Fruit fly (Drosophila melanogaster) whole organism, embryonic: ENCODE results near the gene CG6163.

Source experiments
- Antp ChIP-seq: fragments of 200-800 bp; sonication (Bioruptor generic); optimal IDR thresholded peaks from 3 replicates; lab custom pipeline; 2016; ENCODE audit warnings: missing biosample characterization, missing genetic modification characterization
- Atf-2 ChIP-seq: fragments of 200-800 bp; sonication (Bioruptor generic); optimal IDR thresholded peaks from 2 replicates; lab custom pipeline; 2016; ENCODE audit warnings: missing biosample characterization, missing genetic modification characterization
- Bdp1 ChIP-seq: fragments of 200-800 bp; sonication (Bioruptor generic); optimal IDR thresholded peaks from 3 replicates; lab custom pipeline; 2016; ENCODE audit warnings: missing biosample characterization, missing genetic modification characterization
- C15 ChIP-seq: fragments of 200-800 bp; sonication (Bioruptor generic); IDR thresholded peaks from 3 replicates; pipeline ENCODE4 v1.3.6; 2022; ENCODE audit warnings: missing biosample characterization, missing genetic modification characterization
- CG10147 ChIP-seq: fragments of 200-800 bp; sonication (Bioruptor generic); optimal IDR thresholded peaks from 2 replicates; lab custom pipeline; 2019; ENCODE audit warnings: missing biosample characterization, mild to moderate bottlenecking, missing genetic modification characterization, moderate library complexity
- CG10543 ChIP-seq: fragments of 200-800 bp; sonication (Bioruptor generic); optimal IDR thresholded peaks from 3 replicates; lab custom pipeline; 2017; ENCODE audit warnings: missing biosample characterization, mild to moderate bottlenecking, missing genetic modification characterization, moderate library complexity
- CG11398 ChIP-seq: fragments of 200-800 bp; sonication (Bioruptor generic); optimal IDR thresholded peaks from 2 replicates; lab custom pipeline; 2016; ENCODE audit warnings: missing biosample characterization, missing genetic modification characterization
- CG12236 ChIP-seq: fragments of 200-800 bp; sonication (Bioruptor generic); optimal IDR thresholded peaks from 2 replicates; lab custom pipeline; 2016; ENCODE audit warnings: missing biosample characterization, missing genetic modification characterization
- CG14441 ChIP-seq: fragments of 200-800 bp; sonication (Bioruptor generic); IDR thresholded peaks from 2 replicates; pipeline ENCODE4 v1.3.6; 2022; ENCODE audit warnings: missing biosample characterization, missing genetic modification characterization
- CG1603 ChIP-seq: fragments of 200-800 bp; sonication (Bioruptor generic); optimal IDR thresholded peaks from 2 replicates; lab custom pipeline; 2019; ENCODE audit warnings: missing biosample characterization, mild to moderate bottlenecking, missing genetic modification characterization, moderate library complexity
- CG17359 ChIP-seq: fragments of 200-800 bp; sonication (Bioruptor generic); optimal IDR thresholded peaks from 3 replicates; lab custom pipeline; 2018; ENCODE audit warnings: missing biosample characterization, mild to moderate bottlenecking, missing genetic modification characterization, moderate library complexity
- CG17912 ChIP-seq: fragments of 200-800 bp; sonication (Bioruptor generic); optimal IDR thresholded peaks from 2 replicates; lab custom pipeline; 2018; ENCODE audit warnings: missing biosample characterization, mild to moderate bottlenecking, missing genetic modification characterization
- CG1832 ChIP-seq: fragments of 200-800 bp; sonication (Bioruptor generic); optimal IDR thresholded peaks from 2 replicates; lab custom pipeline; 2017; ENCODE audit warnings: missing biosample characterization, mild to moderate bottlenecking, missing genetic modification characterization, inconsistent platforms
- CG18476 ChIP-seq: fragments of 200-800 bp; sonication (Bioruptor generic); optimal IDR thresholded peaks from 2 replicates; lab custom pipeline; 2016; ENCODE audit warnings: missing biosample characterization, mild to moderate bottlenecking, missing genetic modification characterization
- CG18619 ChIP-seq: fragments of 200-800 bp; sonication (Bioruptor generic); optimal IDR thresholded peaks from 3 replicates; lab custom pipeline; 2017; ENCODE audit warnings: missing biosample characterization, mild to moderate bottlenecking, missing genetic modification characterization
- CG34376 ChIP-seq: fragments of 200-800 bp; sonication (Bioruptor generic); optimal IDR thresholded peaks from 2 replicates; lab custom pipeline; 2018; ENCODE audit warnings: missing biosample characterization, mild to moderate bottlenecking, missing genetic modification characterization
- CG4328 ChIP-seq: fragments of 200-800 bp; sonication (Bioruptor generic); optimal IDR thresholded peaks from 3 replicates; lab custom pipeline; 2017; ENCODE audit warnings: missing biosample characterization, missing genetic modification reagents, missing genetic modification characterization
- CG4730 ChIP-seq: fragments of 200-800 bp; sonication (Bioruptor generic); IDR thresholded peaks from 2 replicates; pipeline ENCODE4 v1.3.6; 2022; ENCODE audit warnings: missing biosample characterization, missing genetic modification characterization
- CG5180 ChIP-seq: fragments of 200-800 bp; sonication (Bioruptor generic); optimal IDR thresholded peaks from 3 replicates; lab custom pipeline; 2017; ENCODE audit warnings: missing biosample characterization, missing genetic modification characterization, mild to moderate bottlenecking, moderate library complexity, missing genetic modification reagents
- CG7556 ChIP-seq: fragments of 200-800 bp; sonication (Bioruptor generic); optimal IDR thresholded peaks from 2 replicates; lab custom pipeline; 2017; ENCODE audit warnings: missing biosample characterization, mild to moderate bottlenecking, missing genetic modification characterization
- CG8359 ChIP-seq: fragments of 200-800 bp; sonication (Bioruptor generic); optimal IDR thresholded peaks from 2 replicates; lab custom pipeline; 2017; ENCODE audit warnings: missing biosample characterization, mild to moderate bottlenecking, missing genetic modification characterization, borderline replicate concordance
- CG9727 ChIP-seq: fragments of 200-800 bp; sonication (Bioruptor generic); optimal IDR thresholded peaks from 3 replicates; lab custom pipeline; 2017; ENCODE audit warnings: missing biosample characterization, mild to moderate bottlenecking, missing genetic modification characterization
- Camta ChIP-seq: fragments of 200-800 bp; sonication (Bioruptor generic); optimal IDR thresholded peaks from 2 replicates; lab custom pipeline; 2016; ENCODE audit warnings: missing biosample characterization, missing genetic modification characterization
- D ChIP-seq, 2 experiments: fragments of 200-800 bp in 1 of 2; fragments of >200 bp in 1 of 2; sonication (Bioruptor generic) in 1 of 2; optimal IDR thresholded peaks; 2 replicates in 1 of 2; 3 replicates in 1 of 2; lab custom pipeline; 2017; ENCODE audit warnings: mild to moderate bottlenecking in 1 of 2, missing biosample characterization in 1 of 2, missing genetic modification characterization in 1 of 2, missing genetic modification reagents in 1 of 2
- Dek ChIP-seq: fragments of 200-800 bp; sonication (Bioruptor generic); optimal IDR thresholded peaks from 3 replicates; lab custom pipeline; 2019; ENCODE audit warnings: missing biosample characterization, mild to moderate bottlenecking, missing genetic modification characterization, moderate library complexity
- Mes4 ChIP-seq: fragments of 200-800 bp; sonication (Bioruptor generic); optimal IDR thresholded peaks from 2 replicates; lab custom pipeline; 2016; ENCODE audit warnings: missing biosample characterization, missing genetic modification characterization
- Oli ChIP-seq: fragments of 200-800 bp; sonication (Bioruptor generic); optimal IDR thresholded peaks from 2 replicates; lab custom pipeline; 2018; ENCODE audit warnings: missing biosample characterization, mild to moderate bottlenecking, missing genetic modification characterization, moderate library complexity
- Taf1 ChIP-seq: fragments of 200-800 bp; sonication (Bioruptor generic); IDR thresholded peaks from 2 replicates; pipeline ENCODE4 v1.3.6; 2022; ENCODE audit warnings: missing biosample characterization, missing genetic modification characterization
- Trl ChIP-seq, 3 experiments: fragments of >200 bp in 2 of 3; fragments of 200-800 bp in 1 of 3; sonication (Bioruptor generic) in 1 of 3; optimal IDR thresholded peaks; 2 replicates in 1 of 3; 3 replicates in 2 of 3; lab custom pipeline; 2016 to 2017; ENCODE audit warnings: missing biosample characterization in 1 of 3, missing genetic modification characterization in 1 of 3
- az2 ChIP-seq: fragments of 200-800 bp; sonication (Bioruptor generic); optimal IDR thresholded peaks from 3 replicates; lab custom pipeline; 2016; ENCODE audit warnings: missing biosample characterization, missing genetic modification characterization
- br ChIP-seq: fragments of >200 bp; optimal IDR thresholded peaks from 2 replicates; lab custom pipeline; 2017
- crp ChIP-seq, 2 experiments: fragments of 200-800 bp; sonication (Bioruptor generic); optimal IDR thresholded peaks; 2 replicates in 1 of 2; 3 replicates in 1 of 2; lab custom pipeline; 2017; ENCODE audit warnings: missing biosample characterization in 2 of 2, missing genetic modification characterization in 2 of 2, mild to moderate bottlenecking in 1 of 2, moderate library complexity in 1 of 2
- da ChIP-seq: fragments of 200-800 bp; sonication (Bioruptor generic); optimal IDR thresholded peaks from 2 replicates; lab custom pipeline; 2016; ENCODE audit warnings: missing biosample characterization, missing genetic modification characterization
- exex ChIP-seq: fragments of 200-800 bp; sonication (Bioruptor generic); optimal IDR thresholded peaks from 4 replicates; lab custom pipeline; 2018; ENCODE audit warnings: missing biosample characterization, mild to moderate bottlenecking, missing genetic modification characterization, moderate library complexity
- eyg ChIP-seq: fragments of 200-800 bp; sonication (Bioruptor generic); optimal IDR thresholded peaks from 3 replicates; lab custom pipeline; 2016; ENCODE audit warnings: missing biosample characterization, missing genetic modification characterization
- gro ChIP-seq: fragments of 200-800 bp; sonication (Bioruptor generic); optimal IDR thresholded peaks from 2 replicates; lab custom pipeline; 2016; ENCODE audit warnings: missing biosample characterization, missing genetic modification characterization
- her ChIP-seq: fragments of 200-800 bp; sonication (Bioruptor generic); optimal IDR thresholded peaks from 2 replicates; lab custom pipeline; 2016; ENCODE audit warnings: missing biosample characterization, missing genetic modification characterization
- insv ChIP-seq, 2 experiments: fragments of 200-800 bp; sonication (Bioruptor generic); optimal IDR thresholded peaks; 3 replicates each; lab custom pipeline; 2016 to 2018; ENCODE audit warnings: missing biosample characterization in 2 of 2, missing genetic modification characterization in 2 of 2
- lov ChIP-seq, 2 experiments: fragments of 200-800 bp in 1 of 2; fragments of >200 bp in 1 of 2; sonication (Bioruptor generic) in 1 of 2; IDR thresholded peaks in 1 of 2; optimal IDR thresholded peaks in 1 of 2; 2 replicates in 1 of 2; 3 replicates in 1 of 2; pipeline versions ENCODE4 v1.3.6 to Lab custom; 2017 to 2022; ENCODE audit warnings: missing biosample characterization in 1 of 2, missing genetic modification characterization in 1 of 2
- maf-S ChIP-seq: fragments of 200-800 bp; sonication (Bioruptor generic); optimal IDR thresholded peaks from 2 replicates; lab custom pipeline; 2016; ENCODE audit warnings: missing biosample characterization, missing genetic modification characterization
- nerfin-1 ChIP-seq: fragments of 200-800 bp; sonication (Bioruptor generic); optimal IDR thresholded peaks from 3 replicates; lab custom pipeline; 2019; ENCODE audit warnings: missing biosample characterization, mild to moderate bottlenecking, missing genetic modification characterization, moderate library complexity
- nom ChIP-seq: fragments of 200-800 bp; sonication (Bioruptor generic); optimal IDR thresholded peaks from 2 replicates; lab custom pipeline; 2017; ENCODE audit warnings: missing biosample characterization, missing genetic modification characterization, mild to moderate bottlenecking, moderate library complexity, missing genetic modification reagents
- pan ChIP-seq, 4 experiments: fragments of >200 bp in 3 of 4; fragments of 200-800 bp in 1 of 4; sonication (Bioruptor generic) in 1 of 4; optimal IDR thresholded peaks in 3 of 4; IDR thresholded peaks in 1 of 4; 2 replicates each; pipeline versions ENCODE4 v1.3.6 to Lab custom; 2017 to 2022; ENCODE audit warnings: missing biosample characterization in 2 of 4, missing genetic modification characterization in 2 of 4, mixed read lengths in 1 of 4
- psq ChIP-seq: fragments of 200-800 bp; sonication (Bioruptor generic); optimal IDR thresholded peaks from 2 replicates; lab custom pipeline; 2017; ENCODE audit warnings: missing biosample characterization, missing genetic modification characterization
- sens-2 ChIP-seq: fragments of 200-800 bp; sonication (Bioruptor generic); IDR thresholded peaks from 2 replicates; pipeline ENCODE4 v1.3.6; 2022; ENCODE audit warnings: missing biosample characterization, missing genetic modification characterization
- slbo ChIP-seq: fragments of 200-800 bp; sonication (Bioruptor generic); IDR thresholded peaks from 2 replicates; pipeline ENCODE4 v1.3.6; 2022; ENCODE audit warnings: missing biosample characterization, missing genetic modification characterization
- slou ChIP-seq: fragments of 200-800 bp; sonication (Bioruptor generic); optimal IDR thresholded peaks from 3 replicates; lab custom pipeline; 2016; ENCODE audit warnings: missing biosample characterization, missing genetic modification characterization
- yki ChIP-seq: fragments of >200 bp; optimal IDR thresholded peaks from 3 replicates; lab custom pipeline; 2018

The CG6163 gene

dm6 chr3L:11325671-11326306 lies 38.9 kb downstream of the CG6163 start (continued):
- TF ChIP-seq nom (GFP tag; lab: Kevin White, UChicago): peak; percentile 71
- peak; percentile 64 for TF ChIP-seq nerfin-1 (tag; lab: Kevin White, UChicago)
- TF ChIP-seq CG1603 (tag; lab: Kevin White, UChicago): peak; percentile 44
- no peak for TF ChIP-seq C15
- peak; percentile 61 for TF ChIP-seq CG7556 (GFP tag; lab: Kevin White, UChicago)
- TF ChIP-seq crp (GFP tag; optimal IDR thresholded peaks at IDR 0.05; lab: Kevin White, UChicago): peak in 1 of 2 experiments; percentile 17
- no peak for TF ChIP-seq pan (optimal IDR thresholded peaks at IDR 0.05; lab: Kevin White, UChicago)
- TF ChIP-seq pan (GFP tag; optimal IDR thresholded peaks at IDR 0.05 in 1 of 2, IDR thresholded peaks at IDR 0.05 in 1 of 2): peak in 1 of 2 experiments; percentile 83
- TF ChIP-seq exex (tag; lab: Kevin White, UChicago): no peak
- peak; percentile 84 for TF ChIP-seq CG17359 (tag; lab: Kevin White, UChicago)
- TF ChIP-seq eyg (GFP tag; lab: Kevin White, UChicago): peak; percentile 47
- no peak for TF ChIP-seq br (lab: Kevin White, UChicago)
- TF ChIP-seq CG14441 (GFP tag; lab: Robert Waterston, UW): peak; percentile 74
- TF ChIP-seq CG8359: peak; percentile 61
- TF ChIP-seq CG18619: peak; percentile 43
- peak; percentile 69 for TF ChIP-seq Bdp1
- TF ChIP-seq Atf-2 (GFP tag; lab: Kevin White, UChicago): peak; percentile 74
- TF ChIP-seq psq: no peak
- TF ChIP-seq Trl (optimal IDR thresholded peaks at IDR 0.05; lab: Kevin White, UChicago): no peak
- TF ChIP-seq Trl (GFP tag; optimal IDR thresholded peaks at IDR 0.05; lab: Kevin White, UChicago): peak; percentile 53
- TF ChIP-seq CG9727 (GFP tag; lab: Kevin White, UChicago): peak; percentile 85
- TF ChIP-seq slbo (GFP tag; lab: Robert Waterston, UW): peak; percentile 68
- no peak for TF ChIP-seq CG10543
- peak; percentile 54 for TF ChIP-seq her (GFP tag; lab: Kevin White, UChicago)
- peak; percentile 61 for TF ChIP-seq CG11398
- no peak for TF ChIP-seq insv (GFP tag; optimal IDR thresholded peaks at IDR 0.05; lab: Kevin White, UChicago)
- peak; percentile 79 for TF ChIP-seq sens-2 (GFP tag; lab: Robert Waterston, UW)
- TF ChIP-seq D (optimal IDR thresholded peaks at IDR 0.05; lab: Kevin White, UChicago): no peak
- peak; percentile 72 for TF ChIP-seq D (GFP tag; optimal IDR thresholded peaks at IDR 0.05; lab: Kevin White, UChicago)
- no peak for TF ChIP-seq CG1832 (GFP tag; lab: Kevin White, UChicago)
- TF ChIP-seq yki (lab: Kevin White, UChicago): no peak
- no peak for TF ChIP-seq CG17912
- peak; percentile 34 for TF ChIP-seq Antp (GFP tag; lab: Kevin White, UChicago)
- TF ChIP-seq Mes4 (GFP tag; lab: Kevin White, UChicago): peak; percentile 86
- peak; percentile 84 for TF ChIP-seq Oli (tag; lab: Kevin White, UChicago)
- TF ChIP-seq maf-S (GFP tag; lab: Kevin White, UChicago): peak; percentile 51
- peak; percentile 12 for TF ChIP-seq slou (GFP tag; lab: Kevin White, UChicago)
- TF ChIP-seq Dek: peak; percentile 4
- TF ChIP-seq lov (optimal IDR thresholded peaks at IDR 0.05; lab: Kevin White, UChicago): no peak
- peak; percentile 75; the same call in 2 of the 3 replicates for TF ChIP-seq lov (GFP tag; IDR thresholded peaks at IDR 0.05; lab: Robert Waterston, UW)
- peak; percentile 62 for TF ChIP-seq CG5180 (GFP tag; lab: Kevin White, UChicago)
- peak; percentile 71 for TF ChIP-seq CG18476 (GFP tag; lab: Kevin White, UChicago)
- peak; percentile 71 for TF ChIP-seq da
- TF ChIP-seq gro (GFP tag; lab: Kevin White, UChicago): no peak
- TF ChIP-seq CG10147 (GFP tag; lab: Kevin White, UChicago): peak; percentile 11
- TF ChIP-seq CG34376 (GFP tag; lab: Kevin White, UChicago): no peak
- no peak for TF ChIP-seq Taf1 (GFP tag; lab: Robert Waterston, UW)
- peak; percentile 80 for TF ChIP-seq Camta
- TF ChIP-seq CG12236: peak; percentile 68
- TF ChIP-seq CG4730: peak; percentile 61
- no peak for TF ChIP-seq CG4328 (GFP tag; lab: Kevin White, UChicago)
- TF ChIP-seq az2 (GFP tag; lab: Kevin White, UChicago): peak; percentile 81
